Fruit fly (Drosophila melanogaster) whole organism, embryonic: ENCODE measurements around the gene CG15764.

Experiments
- CG12071 ChIP-seq: fragments of 200-800 bp; sonication (Bioruptor generic); optimal IDR thresholded peaks from 3 replicates; lab custom pipeline; 2018; ENCODE audit warnings: missing biosample characterization, mild to moderate bottlenecking, missing genetic modification characterization
- CG15011 ChIP-seq: fragments of 200-800 bp; sonication (Bioruptor generic); optimal IDR thresholded peaks from 3 replicates; lab custom pipeline; 2018; ENCODE audit warnings: missing biosample characterization, mild to moderate bottlenecking, missing genetic modification characterization
- CG3995 ChIP-seq: fragments of 200-800 bp; sonication (Bioruptor generic); optimal IDR thresholded peaks from 3 replicates; lab custom pipeline; 2016; ENCODE audit warnings: missing biosample characterization, missing genetic modification characterization
- CG4404 ChIP-seq: fragments of 200-800 bp; sonication (Bioruptor generic); IDR thresholded peaks from 2 replicates; pipeline ENCODE4 v1.3.6; 2022; ENCODE audit warnings: missing biosample characterization, missing genetic modification characterization
- CG4820 ChIP-seq: fragments of 200-800 bp; sonication (Bioruptor generic); optimal IDR thresholded peaks from 3 replicates; lab custom pipeline; 2016; ENCODE audit warnings: missing biosample characterization, missing genetic modification characterization
- Dfd ChIP-seq, 2 experiments: fragments of >200 bp; optimal IDR thresholded peaks; 2 replicates each; lab custom pipeline; 2017; ENCODE audit warnings: missing biosample characterization in 2 of 2, missing genetic modification characterization in 2 of 2
- E2f2 ChIP-seq: fragments of 200-800 bp; sonication (Bioruptor generic); IDR thresholded peaks from 2 replicates; pipeline ENCODE4 v1.3.6; 2022; ENCODE audit warnings: missing biosample characterization, missing genetic modification characterization
- Sry-β ChIP-seq: fragments of 200-800 bp; sonication (Bioruptor generic); optimal IDR thresholded peaks from 2 replicates; lab custom pipeline; 2018; ENCODE audit warnings: missing biosample characterization, mild to moderate bottlenecking, missing genetic modification characterization, moderate library complexity
- chn ChIP-seq: fragments of 200-800 bp; sonication (Bioruptor generic); optimal IDR thresholded peaks from 2 replicates; lab custom pipeline; 2016; ENCODE audit warnings: missing biosample characterization, missing genetic modification characterization
- dmrt99B ChIP-seq: fragments of 200-800 bp; sonication (Bioruptor generic); optimal IDR thresholded peaks from 2 replicates; lab custom pipeline; 2018; ENCODE audit warnings: missing biosample characterization, mild to moderate bottlenecking, missing genetic modification characterization, moderate library complexity
- hkb ChIP-seq, 2 experiments: fragments of 200-800 bp in 1 of 2; fragments of >200 bp in 1 of 2; sonication (Bioruptor generic) in 1 of 2; IDR thresholded peaks in 1 of 2; optimal IDR thresholded peaks in 1 of 2; 2 replicates each; pipeline versions ENCODE4 v1.3.6 to Lab custom; 2017 to 2022; ENCODE audit warnings: missing biosample characterization in 1 of 2, missing genetic modification characterization in 1 of 2
- lola ChIP-seq, 3 experiments: fragments of >200 bp in 2 of 3; fragments of 200-800 bp in 1 of 3; sonication (Bioruptor generic) in 1 of 3; optimal IDR thresholded peaks; 2 replicates each; lab custom pipeline; 2017 to 2019; ENCODE audit warnings: missing biosample characterization in 3 of 3, missing genetic modification characterization in 3 of 3, mild to moderate bottlenecking in 1 of 3, moderate library complexity in 1 of 3
- ssp ChIP-seq: fragments of 200-800 bp; sonication (Bioruptor generic); IDR thresholded peaks from 2 replicates; pipeline ENCODE4 v1.3.6; 2022; ENCODE audit warnings: missing biosample characterization, missing genetic modification characterization

dm6 chrX:5847544-5847943 is 21.4 kb upstream of the CG15764 start:
- TF ChIP-seq Dfd (GFP tag; optimal IDR thresholded peaks at IDR 0.05; lab: Kevin White, UChicago): no peak
- TF ChIP-seq ssp (GFP tag; lab: Robert Waterston, UW): no peak
- peak; percentile 65 for TF ChIP-seq dmrt99B (tag; lab: Kevin White, UChicago)
- TF ChIP-seq CG12071: no peak
- no peak for TF ChIP-seq CG4404 (GFP tag; lab: Robert Waterston, UW)
- TF ChIP-seq hkb (optimal IDR thresholded peaks at IDR 0.05; lab: Kevin White, UChicago): no peak
- TF ChIP-seq hkb (GFP tag; IDR thresholded peaks at IDR 0.05; lab: Robert Waterston, UW): 0 out of 2 replicates have a peak, but pooled peaks have one; percentile 18
- no peak for TF ChIP-seq chn (GFP tag; lab: Kevin White, UChicago)
- no peak for TF ChIP-seq lola (GFP tag; optimal IDR thresholded peaks at IDR 0.05; lab: Kevin White, UChicago)
- TF ChIP-seq Sry-β (GFP tag; lab: Kevin White, UChicago): no peak
- no peak for TF ChIP-seq CG3995
- TF ChIP-seq CG4820 (GFP tag; lab: Kevin White, UChicago): no peak
- 0 out of 2 replicates have a peak, but pooled peaks have one; percentile 8 for TF ChIP-seq E2f2
- no peak for TF ChIP-seq CG15011 (GFP tag; lab: Kevin White, UChicago)
